Worm (Caenorhabditis elegans): ENCODE measurements around the gene Y53G8AR.5.
A peak's percentile ranks its signal among the peaks of the same experiment; 100 is the strongest.

The Y53G8AR.5 gene

ce11 chrIII:3351091-3351490 lies 53.8 kb downstream of the Y53G8AR.5 start:
- TF ChIP-seq fkh-10 (GFP tag; optimal IDR thresholded peaks at IDR 0.05) (no peak), lin-15B (tag; optimal IDR thresholded peaks at IDR 0.05) (no peak), ceh-63 (GFP tag; optimal IDR thresholded peaks at IDR 0.05) (no peak), nhr-84 (tag; optimal IDR thresholded peaks at IDR 0.05) (no peak), hlh-4 (tag; optimal IDR thresholded peaks at IDR 0.05) (no peak), unc-62 (GFP tag; optimal IDR thresholded peaks at IDR 0.05) (no peak), mdl-1 (tag; optimal IDR thresholded peaks at IDR 0.05) (no peak), nhr-20 (tag; optimal IDR thresholded peaks at IDR 0.05) (no peak), Y116A8C.19 (tag; optimal IDR thresholded peaks at IDR 0.05; ENCODE audit: borderline replicate concordance) (no peak), ceh-90 (tag; optimal IDR thresholded peaks at IDR 0.05) (no peak), F16B12.6 (tag; optimal IDR thresholded peaks at IDR 0.05) (no peak), nhr-19 (GFP tag; conservative IDR thresholded peaks at IDR 0.05) (no peak), nhr-237 (tag; optimal IDR thresholded peaks at IDR 0.05) (no peak), efl-3 (GFP tag; optimal IDR thresholded peaks at IDR 0.05) (no peak), pag-3 (tag; optimal IDR thresholded peaks at IDR 0.05; ENCODE audit: borderline replicate concordance, insufficient read depth) (no peak), xbp-1 (tag; optimal IDR thresholded peaks at IDR 0.05) (no peak), unc-86 (tag; optimal IDR thresholded peaks at IDR 0.05) (no peak), lin-13 (GFP tag; optimal IDR thresholded peaks at IDR 0.05) (no peak), nhr-12 (tag; optimal IDR thresholded peaks at IDR 0.05) (no peak)

ce11 chrIII:3351672-3352071 lies 54.4 kb downstream of the Y53G8AR.5 start:
- no peak for TF ChIP-seq unc-62 (GFP tag; optimal IDR thresholded peaks at IDR 0.05)
- no peak for TF ChIP-seq ceh-63 (GFP tag; optimal IDR thresholded peaks at IDR 0.05)
- no peak for TF ChIP-seq ama-1 (optimal IDR thresholded peaks at IDR 0.05)
- no peak for TF ChIP-seq F16B12.6 (tag; optimal IDR thresholded peaks at IDR 0.05)
- TF ChIP-seq ceh-88 (GFP tag; IDR thresholded peaks at IDR 0.05), result no peak
- TF ChIP-seq hpl-2 (GFP tag; optimal IDR thresholded peaks at IDR 0.05), result no peak
- no peak for TF ChIP-seq mdl-1 (tag; optimal IDR thresholded peaks at IDR 0.05)
- no peak for TF ChIP-seq sptf-1 (tag; optimal IDR thresholded peaks at IDR 0.05)
- TF ChIP-seq snu-23 (GFP tag; optimal IDR thresholded peaks at IDR 0.05), result peak; percentile 40
- no peak for TF ChIP-seq nhr-84 (tag; optimal IDR thresholded peaks at IDR 0.05)
- TF ChIP-seq fkh-10 (GFP tag; optimal IDR thresholded peaks at IDR 0.05), result no peak
- no peak for TF ChIP-seq pax-3 (tag; optimal IDR thresholded peaks at IDR 0.05)
- no peak for TF ChIP-seq fkh-4 (tag; optimal IDR thresholded peaks at IDR 0.05; ENCODE audit: borderline replicate concordance)
- no peak for TF ChIP-seq snpc-4 (tag; optimal IDR thresholded peaks at IDR 0.05)
- no peak for TF ChIP-seq xbp-1 (tag; optimal IDR thresholded peaks at IDR 0.05)
- TF ChIP-seq egl-27 (tag; optimal IDR thresholded peaks at IDR 0.05), result no peak
- peak; percentile 16 for TF ChIP-seq nhr-20 (tag; optimal IDR thresholded peaks at IDR 0.05)
- peak; percentile 74 for TF ChIP-seq lin-14 (GFP tag; optimal IDR thresholded peaks at IDR 0.05)
- TF ChIP-seq egl-13 (tag; optimal IDR thresholded peaks at IDR 0.05), result no peak
- no peak for TF ChIP-seq tlp-1 (tag; optimal IDR thresholded peaks at IDR 0.05)
- no peak for TF ChIP-seq nhr-77 (tag; optimal IDR thresholded peaks at IDR 0.05)
- peak; percentile 30 for TF ChIP-seq mep-1 (tag; optimal IDR thresholded peaks at IDR 0.05)
- no peak for TF ChIP-seq mef-2 (tag; optimal IDR thresholded peaks at IDR 0.05)
- TF ChIP-seq elt-2 (tag; optimal IDR thresholded peaks at IDR 0.05), result no peak
- TF ChIP-seq ceh-82 (tag; optimal IDR thresholded peaks at IDR 0.05), result no peak
- no peak for TF ChIP-seq lir-3 (tag; optimal IDR thresholded peaks at IDR 0.05; ENCODE audit: poor library complexity)
- no peak for TF ChIP-seq skn-1 (tag; optimal IDR thresholded peaks at IDR 0.05)
- TF ChIP-seq aly-2 (tag; optimal IDR thresholded peaks at IDR 0.05), result no peak
- TF ChIP-seq aha-1 (tag; optimal IDR thresholded peaks at IDR 0.05), result no peak
- no peak for TF ChIP-seq C04F5.9 (tag; optimal IDR thresholded peaks at IDR 0.05)
- no peak for TF ChIP-seq unc-30 (tag; optimal IDR thresholded peaks at IDR 0.05)
- no peak for TF ChIP-seq unc-98 (GFP tag; IDR thresholded peaks at IDR 0.05)
- no peak for TF ChIP-seq mab-9 (GFP tag; IDR thresholded peaks at IDR 0.05)
- no peak for TF ChIP-seq hlh-17 (GFP tag; optimal IDR thresholded peaks at IDR 0.05; ENCODE audit: borderline replicate concordance)
- TF ChIP-seq zip-4 (GFP tag; optimal IDR thresholded peaks at IDR 0.05), result no peak
- TF ChIP-seq hlh-4 (tag; optimal IDR thresholded peaks at IDR 0.05), result no peak
- peak; percentile 82 for TF ChIP-seq nhr-85 (tag)
- TF ChIP-seq Y116A8C.19 (tag; optimal IDR thresholded peaks at IDR 0.05; ENCODE audit: borderline replicate concordance), result no peak
- no peak for TF ChIP-seq pag-3 (tag; optimal IDR thresholded peaks at IDR 0.05; ENCODE audit: borderline replicate concordance, insufficient read depth)
- TF ChIP-seq zag-1 (tag; optimal IDR thresholded peaks at IDR 0.05), result no peak
- TF ChIP-seq isw-1 (GFP tag; IDR thresholded peaks at IDR 0.05), result no peak
- no peak for TF ChIP-seq jun-1 (tag; optimal IDR thresholded peaks at IDR 0.05)
- no peak for TF ChIP-seq nhr-19 (GFP tag; conservative IDR thresholded peaks at IDR 0.05)
- TF ChIP-seq ces-1 (GFP tag; optimal IDR thresholded peaks at IDR 0.05), result no peak
